Fruit fly (Drosophila melanogaster) whole organism: Measurements from ENCODE around the gene AIF.

Source experiments
- CG8478 ChIP-seq: fragments of >200 bp; optimal IDR thresholded peaks from 2 replicates; lab custom pipeline; 2018; ENCODE audit warnings: inconsistent platforms
- Dll ChIP-seq: fragments of >200 bp; optimal IDR thresholded peaks from 2 replicates; lab custom pipeline; 2017
- psq ChIP-seq: fragments of >200 bp; optimal IDR thresholded peaks from 2 replicates; lab custom pipeline; 2017

DNA sequence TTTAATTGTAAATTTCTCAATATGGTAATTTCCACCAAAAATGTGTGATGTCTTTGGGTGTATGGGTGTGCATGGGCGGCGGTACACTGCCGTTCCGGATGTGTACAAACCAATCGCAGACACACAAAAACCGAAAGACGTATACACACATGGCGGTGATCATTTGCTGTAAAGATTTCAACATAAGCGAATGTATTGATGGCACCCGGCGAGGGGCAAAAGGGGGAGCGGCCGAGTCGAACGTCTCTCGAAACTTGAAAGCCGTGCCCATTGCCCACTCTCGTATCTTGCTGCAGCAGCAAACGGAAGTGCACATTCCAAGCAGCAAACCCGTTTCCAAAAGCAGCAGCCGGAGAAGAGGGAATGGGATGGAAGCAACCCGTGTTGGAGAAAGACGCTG is 10.7 kb downstream of the AIF start:
- TF ChIP-seq Dll (lab: Kevin White, UChicago) (no peak), CG8478 (lab: Kevin White, UChicago) (no peak), psq (no peak)
